Worm (Caenorhabditis elegans) whole organism, early embryonic: Measurements from ENCODE around the gene zip-11.
A peak's percentile ranks its signal among the peaks of the same experiment; 100 is the strongest.
"Not testable (repeated sequence)": the region's sequence is repeated elsewhere in the genome, so short reads cannot be mapped to it uniquely, and the experiment has no call there.

ENCODE experiments used
- B0310.2 ChIP-seq: sonication (generic microtip); optimal IDR thresholded peaks from 2 replicates; lab custom pipeline; 2016; ENCODE audit warnings: mild to moderate bottlenecking, missing genetic modification characterization, missing compliant biosample characterization
- F13C5.2 ChIP-seq: sonication (generic microtip); optimal IDR thresholded peaks from 2 replicates; lab custom pipeline; 2017; ENCODE audit warnings: mild to moderate bottlenecking, missing genetic modification characterization, inconsistent platforms, missing compliant biosample characterization
- aly-1 ChIP-seq: sonication (generic microtip); optimal IDR thresholded peaks from 2 replicates; lab custom pipeline; 2016; ENCODE audit warnings: missing genetic modification characterization, missing compliant biosample characterization
- ama-1 ChIP-seq: fragments of 150-350 bp; optimal IDR thresholded peaks from 2 replicates; lab custom pipeline; 2014
- ceh-13 ChIP-seq: fragments of 200-800 bp; sonication (Bioruptor generic); optimal IDR thresholded peaks from 2 replicates; lab custom pipeline; 2018; ENCODE audit warnings: mild to moderate bottlenecking, missing genetic modification characterization, missing compliant biosample characterization
- ceh-36 ChIP-seq: sonication (generic microtip); optimal IDR thresholded peaks from 2 replicates; lab custom pipeline; 2016; ENCODE audit warnings: missing genetic modification characterization, inconsistent platforms, missing compliant biosample characterization
- ets-7 ChIP-seq: sonication (generic microtip); optimal IDR thresholded peaks from 2 replicates; lab custom pipeline; 2016; ENCODE audit warnings: missing genotype, missing genetic modification characterization, missing compliant biosample characterization
- hmbx-1 ChIP-seq: sonication (generic microtip); optimal IDR thresholded peaks from 2 replicates; lab custom pipeline; 2016; ENCODE audit warnings: mild to moderate bottlenecking, missing genetic modification characterization, missing compliant biosample characterization
- hmg-4 ChIP-seq: fragments of 200-800 bp; sonication (Bioruptor generic); optimal IDR thresholded peaks from 2 replicates; lab custom pipeline; 2018; ENCODE audit warnings: mild to moderate bottlenecking, missing genetic modification characterization, missing compliant biosample characterization
- hnd-1 ChIP-seq: sonication (generic microtip); optimal IDR thresholded peaks from 2 replicates; lab custom pipeline; 2016; ENCODE audit warnings: missing genetic modification characterization, missing compliant biosample characterization
- pes-1 ChIP-seq: fragments of 200-800 bp; sonication (Bioruptor generic); IDR thresholded peaks from 2 replicates; pipeline ENCODE4 v1.3.6; 2022; ENCODE audit warnings: missing genetic modification reagents, missing genetic modification characterization, missing compliant biosample characterization
- scrt-1 ChIP-seq: fragments of 200-800 bp; sonication (Bioruptor generic); IDR thresholded peaks from 2 replicates; pipeline ENCODE4 v1.3.6; 2022; ENCODE audit warnings: missing genetic modification characterization, missing compliant biosample characterization
- sea-1 ChIP-seq: fragments of 200-800 bp; sonication (Bioruptor generic); conservative IDR thresholded peaks from 2 replicates; pipeline ENCODE4 v1.3.6; 2022; ENCODE audit warnings: missing genetic modification characterization, missing compliant biosample characterization
- tbx-11 ChIP-seq: fragments of 200-800 bp; sonication (Bioruptor generic); IDR thresholded peaks from 2 replicates; pipeline ENCODE4 v1.3.6; 2022; ENCODE audit warnings: missing genetic modification characterization, missing compliant biosample characterization
- tbx-37 ChIP-seq: fragments of 200-800 bp; sonication (Bioruptor generic); conservative IDR thresholded peaks from 2 replicates; pipeline ENCODE4 v1.3.6; 2022; ENCODE audit warnings: missing genetic modification reagents, missing genetic modification characterization, missing compliant biosample characterization
- tra-4 ChIP-seq: sonication (generic microtip); optimal IDR thresholded peaks from 2 replicates; lab custom pipeline; 2017; ENCODE audit warnings: missing genetic modification characterization, missing compliant biosample characterization

The zip-11 gene

ce11 chrIV:3308885-3309284 lies 2.2 kb upstream of the zip-11 start:
- no peak for TF ChIP-seq ets-7

ce11 chrIV:3310662-3311219 lies 335 bp upstream of the zip-11 start:
- TF ChIP-seq tra-4 (tag; lab: Kevin White, UChicago) (no peak), F13C5.2 (tag; lab: Kevin White, UChicago) (no peak), ets-7 (no peak), hmbx-1 (tag; lab: Kevin White, UChicago) (no peak), sea-1 (GFP tag; lab: Robert Waterston, UW) (no peak)

ce11 chrIV:3331758-3332157 lies 20.7 kb downstream of the zip-11 start, which contains the start of gene F42A6.5:
F42A6.5 (minus strand) TSS chrIV:3331858.
- TF ChIP-seq ama-1 (lab: Kevin White, UChicago); tbx-11 (GFP tag; lab: Robert Waterston, UW); pes-1: not testable (repeated sequence)

- TF ChIP-seq pes-1 (no peak), ama-1 (lab: Kevin White, UChicago) (peak; percentile 94), sea-1 (GFP tag; lab: Robert Waterston, UW) (no peak), tbx-11 (GFP tag; lab: Robert Waterston, UW) (0 out of 2 replicates have a peak, but pooled peaks have one; percentile 50), hmg-4 (GFP tag; lab: Kevin White, UChicago) (peak; percentile 4), ceh-13 (GFP tag; lab: Kevin White, UChicago) (no peak), ceh-36 (tag; lab: Kevin White, UChicago) (peak; percentile 15), scrt-1 (GFP tag; lab: Robert Waterston, UW) (0 out of 2 replicates have a peak, but pooled peaks have one; percentile 49)
Measured at ce11 chrIV:3336585-3336984, 25.5 kb downstream of the zip-11 start, which contains the start of gene F42A6.6. F42A6.6 (minus strand) TSS chrIV:3336873.

- TF ChIP-seq ceh-36 (tag; lab: Kevin White, UChicago) = no peak
- 0 out of 2 replicates have a peak, but pooled peaks have one; percentile 55 for TF ChIP-seq scrt-1 (GFP tag; lab: Robert Waterston, UW)
- peak; percentile 31; the same call in 1 of the 2 replicates for TF ChIP-seq sea-1 (GFP tag; lab: Robert Waterston, UW)
- no peak for TF ChIP-seq tbx-37
- TF ChIP-seq ama-1 (lab: Kevin White, UChicago) = no peak
- TF ChIP-seq ets-7 = no peak
- TF ChIP-seq hmg-4 (GFP tag; lab: Kevin White, UChicago) = peak; percentile 76
- 0 out of 2 replicates have a peak, but pooled peaks have one; percentile 55 for TF ChIP-seq tbx-11 (GFP tag; lab: Robert Waterston, UW)
- no peak for TF ChIP-seq aly-1 (tag; lab: Kevin White, UChicago)
- TF ChIP-seq pes-1 = peak; percentile 25; the same call in 1 of the 2 replicates
- no peak for TF ChIP-seq F13C5.2 (tag; lab: Kevin White, UChicago)
Measured at ce11 chrIV:3337275-3337674, 26.2 kb downstream of the zip-11 start.

- no peak for TF ChIP-seq hnd-1 (tag; lab: Kevin White, UChicago)
- TF ChIP-seq sea-1 (GFP tag; lab: Robert Waterston, UW) = no peak
- TF ChIP-seq pes-1 = no peak
- no peak for TF ChIP-seq ets-7
- TF ChIP-seq ceh-13 (GFP tag; lab: Kevin White, UChicago) = no peak
- TF ChIP-seq tra-4 (tag; lab: Kevin White, UChicago) = no peak
- no peak for TF ChIP-seq hmbx-1 (tag; lab: Kevin White, UChicago)
- no peak for TF ChIP-seq tbx-11 (GFP tag; lab: Robert Waterston, UW)
- TF ChIP-seq hmg-4 (GFP tag; lab: Kevin White, UChicago) = no peak
- no peak for TF ChIP-seq ama-1 (lab: Kevin White, UChicago)
- no peak for TF ChIP-seq ceh-36 (tag; lab: Kevin White, UChicago)
Measured at ce11 chrIV:3338176-3338575, 27.1 kb downstream of the zip-11 start.

ce11 chrIV:3338676-3339075 lies 27.6 kb downstream of the zip-11 start, which contains the start of gene hrpa-1:
hrpa-1 (minus strand) TSS chrIV:3338867.
- TF ChIP-seq sea-1 (GFP tag; lab: Robert Waterston, UW) (no peak), B0310.2 (tag; lab: Kevin White, UChicago) (no peak), hmg-4 (GFP tag; lab: Kevin White, UChicago) (no peak), ceh-13 (GFP tag; lab: Kevin White, UChicago) (no peak), pes-1 (no peak), F13C5.2 (tag; lab: Kevin White, UChicago) (peak; percentile 35)

- no peak for TF ChIP-seq hnd-1 (tag; lab: Kevin White, UChicago)
- TF ChIP-seq ceh-36 (tag; lab: Kevin White, UChicago) = no peak
- TF ChIP-seq ama-1 (lab: Kevin White, UChicago) = no peak
- no peak for TF ChIP-seq hmg-4 (GFP tag; lab: Kevin White, UChicago)
- TF ChIP-seq ceh-13 (GFP tag; lab: Kevin White, UChicago) = no peak
- TF ChIP-seq aly-1 (tag; lab: Kevin White, UChicago) = no peak
- TF ChIP-seq scrt-1 (GFP tag; lab: Robert Waterston, UW) = no peak
- no peak for TF ChIP-seq tbx-37
- no peak for TF ChIP-seq sea-1 (GFP tag; lab: Robert Waterston, UW)
- no peak for TF ChIP-seq hmbx-1 (tag; lab: Kevin White, UChicago)
Measured at ce11 chrIV:3341170-3341569, 30.1 kb downstream of the zip-11 start, which contains the start of gene F42A6.2. F42A6.2 (plus strand) TSS chrIV:3341470.
